Worm (Caenorhabditis elegans): ENCODE results near the gene F21C10.4.

DNA sequence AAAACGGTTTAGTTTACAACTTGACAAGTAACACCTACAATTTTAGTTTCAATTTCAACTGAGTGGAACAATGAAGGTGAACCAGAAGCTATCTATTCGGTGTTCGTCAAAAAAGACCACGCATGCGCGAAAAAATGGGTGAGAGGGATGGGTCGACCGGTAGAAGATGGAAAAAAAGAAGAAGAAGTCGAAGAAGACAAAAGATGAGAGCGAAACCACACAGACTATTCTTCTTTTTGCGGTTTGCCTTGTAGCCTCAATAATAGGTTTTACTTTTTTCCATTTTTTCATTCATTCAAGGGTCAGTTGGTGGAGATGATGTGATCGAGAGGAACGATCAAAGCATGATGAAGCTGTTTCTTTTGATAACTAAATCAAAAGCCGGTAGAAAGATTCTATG, 44.1 kb upstream of the F21C10.4 start:
- TF ChIP-seq crh-2 (tag; optimal IDR thresholded peaks at IDR 0.05) (no peak), skn-1 (tag; optimal IDR thresholded peaks at IDR 0.05) (no peak), ama-1 (optimal IDR thresholded peaks at IDR 0.05) (no peak), ztf-11 (tag; optimal IDR thresholded peaks at IDR 0.05) (no peak), nhr-23 (tag; optimal IDR thresholded peaks at IDR 0.05) (no peak), ZK546.5 (tag; optimal IDR thresholded peaks at IDR 0.05) (no peak)
